Worm (Caenorhabditis elegans): ENCODE data around the gene C01B10.6.

DNA sequence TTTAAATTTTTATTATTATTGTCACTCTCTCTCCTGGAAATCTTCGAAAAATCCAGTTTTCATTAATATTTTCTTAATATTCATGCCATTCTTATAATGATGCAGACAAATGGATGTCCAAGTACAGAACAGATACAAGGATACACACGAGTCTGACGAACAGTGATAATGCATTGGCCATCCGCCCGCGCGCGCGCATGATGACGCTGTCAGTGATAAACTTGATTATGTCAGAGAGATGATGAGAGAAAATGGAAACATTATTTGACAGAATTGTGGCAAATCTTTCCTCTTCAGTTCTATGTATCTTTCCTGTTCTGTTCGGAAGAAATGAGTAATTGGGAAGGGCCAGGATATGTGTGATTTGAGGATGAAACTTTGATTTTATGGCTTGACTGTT, 15.8 kb downstream of the C01B10.6 start:
- TF ChIP-seq B0035.1 (tag; optimal IDR thresholded peaks at IDR 0.05) (no peak), unc-62 (GFP tag; optimal IDR thresholded peaks at IDR 0.05) (no peak), ama-1 (optimal IDR thresholded peaks at IDR 0.05) (no peak), ama-1 (GFP tag; optimal IDR thresholded peaks at IDR 0.05) (no peak), Y79H2A.3 (GFP tag; conservative IDR thresholded peaks at IDR 0.05) (no peak), dox-1 (GFP tag; IDR thresholded peaks at IDR 0.05) (no peak), snpc-3.4 (tag; optimal IDR thresholded peaks at IDR 0.05) (no peak), hrde-1 (tag; optimal IDR thresholded peaks at IDR 0.05; ENCODE audit: borderline replicate concordance) (no peak), ccch-3 (GFP tag; optimal IDR thresholded peaks at IDR 0.05) (no peak)

Measured in whole organism, young adult.